Worm (Caenorhabditis elegans) whole organism, midembryonic: Measurements from ENCODE around the gene F58E6.11.

Experiments used
- T22C8.4 ChIP-seq: fragments of 200-800 bp; sonication (Bioruptor generic); IDR thresholded peaks from 2 replicates; pipeline ENCODE4 v1.3.6; 2022; ENCODE audit warnings: missing genetic modification characterization, missing compliant biosample characterization
- cog-1 ChIP-seq: sonication (generic microtip); optimal IDR thresholded peaks from 2 replicates; lab custom pipeline; 2016; ENCODE audit warnings: missing genetic modification characterization, missing compliant biosample characterization
- flt-1 ChIP-seq: fragments of 200-800 bp; sonication (Bioruptor generic); IDR thresholded peaks from 2 replicates; pipeline ENCODE4 v1.3.6; 2022; ENCODE audit warnings: missing genetic modification characterization, missing compliant biosample characterization
- klf-2 ChIP-seq: fragments of 200-800 bp; sonication (Bioruptor generic); conservative IDR thresholded peaks from 2 replicates; pipeline ENCODE4 v1.3.6; 2022; ENCODE audit warnings: missing genetic modification reagents, missing genetic modification characterization, missing compliant biosample characterization
- med-1 ChIP-seq: sonication (generic microtip); optimal IDR thresholded peaks from 2 replicates; lab custom pipeline; 2017; ENCODE audit warnings: missing genetic modification characterization, mild to moderate bottlenecking, missing compliant biosample characterization, antibody characterized with exemption, missing genetic modification reagents; ENCODE audit not compliant: insufficient read depth
- ref-1 ChIP-seq: fragments of 200-800 bp; sonication (Bioruptor generic); conservative IDR thresholded peaks from 2 replicates; pipeline ENCODE4 v1.3.6; 2022; ENCODE audit warnings: missing genetic modification reagents, missing genetic modification characterization, missing compliant biosample characterization
- tab-1 ChIP-seq: fragments of 200-800 bp; sonication (Bioruptor generic); IDR thresholded peaks from 2 replicates; pipeline ENCODE4 v1.3.6; 2022; ENCODE audit warnings: missing genetic modification characterization, missing compliant biosample characterization
- ztf-23 ChIP-seq: fragments of 200-800 bp; sonication (Bioruptor generic); IDR thresholded peaks from 2 replicates; pipeline ENCODE4 v1.3.6; 2022; ENCODE audit warnings: missing genetic modification reagents, missing genetic modification characterization, missing compliant biosample characterization
- ztf-29 ChIP-seq: fragments of 200-800 bp; sonication (Bioruptor generic); IDR thresholded peaks from 2 replicates; pipeline ENCODE4 v1.3.6; 2022; ENCODE audit warnings: missing genetic modification reagents, missing genetic modification characterization, missing compliant biosample characterization

The F58E6.11 gene

DNA sequence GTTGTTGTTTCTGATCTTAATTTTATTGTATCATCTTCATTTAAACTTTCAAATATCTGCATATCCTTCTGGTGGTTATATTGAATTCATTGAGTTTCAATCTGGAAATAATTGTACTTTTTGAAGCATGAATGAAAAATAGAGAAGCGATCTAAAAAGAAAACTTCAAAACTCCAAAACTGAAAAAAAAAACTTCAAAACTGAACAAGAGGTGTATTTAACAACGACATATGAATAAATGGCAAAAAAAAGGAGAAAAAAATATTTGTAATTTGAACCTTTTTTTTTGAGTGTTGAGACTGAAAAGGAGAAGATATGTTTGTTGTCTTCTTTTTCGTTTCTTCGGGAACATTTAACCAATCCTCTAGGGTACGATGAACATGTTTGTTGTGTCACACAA lies at the start of gene F58E6.11:
F58E6.11 (minus strand) TSS at position 101 of the 400 bp plus-strand sequence.
- no peak for TF ChIP-seq med-1 (GFP tag; lab: Kevin White, UChicago)
- no peak for TF ChIP-seq ref-1 (GFP tag; lab: Robert Waterston, UW)
- no peak for TF ChIP-seq ztf-29 (GFP tag; lab: Robert Waterston, UW)
- TF ChIP-seq flt-1 (GFP tag; lab: Robert Waterston, UW): no peak
- TF ChIP-seq ztf-23 (GFP tag; lab: Robert Waterston, UW): no peak
- TF ChIP-seq T22C8.4 (GFP tag; lab: Robert Waterston, UW): no peak
- no peak for TF ChIP-seq klf-2 (GFP tag; lab: Robert Waterston, UW)
- TF ChIP-seq cog-1 (tag; lab: Kevin White, UChicago): no peak
- no peak for TF ChIP-seq tab-1 (GFP tag; lab: Robert Waterston, UW)

- TF ChIP-seq T22C8.4 (GFP tag; lab: Robert Waterston, UW) (no peak), ztf-29 (GFP tag; lab: Robert Waterston, UW) (no peak), klf-2 (GFP tag; lab: Robert Waterston, UW) (no peak), flt-1 (GFP tag; lab: Robert Waterston, UW) (no peak), ref-1 (GFP tag; lab: Robert Waterston, UW) (no peak), cog-1 (tag; lab: Kevin White, UChicago) (no peak), tab-1 (GFP tag; lab: Robert Waterston, UW) (no peak), med-1 (GFP tag; lab: Kevin White, UChicago) (no peak), ztf-23 (GFP tag; lab: Robert Waterston, UW) (no peak)
Observed at ce11 chrV:9805161-9805560, 47.4 kb upstream of the F58E6.11 start, which contains the start of gene sru-37. sru-37 (plus strand) TSS chrV:9805461.

ce11 chrV:9803176-9803575 lies 45.4 kb upstream of the F58E6.11 start, which contains the start of gene sru-39:
sru-39 (plus strand) TSS chrV:9803476.
- TF ChIP-seq cog-1 (tag; lab: Kevin White, UChicago) (no peak), flt-1 (GFP tag; lab: Robert Waterston, UW) (no peak), tab-1 (GFP tag; lab: Robert Waterston, UW) (no peak), ref-1 (GFP tag; lab: Robert Waterston, UW) (no peak), ztf-23 (GFP tag; lab: Robert Waterston, UW) (no peak), T22C8.4 (GFP tag; lab: Robert Waterston, UW) (no peak), klf-2 (GFP tag; lab: Robert Waterston, UW) (no peak), ztf-29 (GFP tag; lab: Robert Waterston, UW) (no peak), med-1 (GFP tag; lab: Kevin White, UChicago) (no peak)

DNA sequence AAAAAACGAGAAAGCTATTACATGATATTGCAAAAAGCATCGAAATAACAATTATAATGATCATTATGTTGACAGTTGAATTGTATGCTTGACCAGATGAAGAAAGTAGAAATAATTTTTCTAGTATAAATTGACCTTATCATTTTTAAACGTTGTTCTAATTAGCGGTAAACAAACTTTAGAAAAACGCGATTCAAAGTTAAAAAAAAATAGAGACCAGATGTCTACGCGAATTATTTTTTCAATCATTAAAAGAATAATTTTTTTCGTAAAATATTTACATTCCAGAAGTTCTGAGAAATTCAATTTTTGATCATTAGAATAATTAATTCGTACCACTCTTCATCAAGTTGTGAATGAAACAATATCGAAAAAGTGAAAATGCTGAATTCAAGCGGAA lies 44.2 kb upstream of the F58E6.11 start, which contains the start of gene F46B6.10:
F46B6.10 (minus strand) TSS at position 101 of the 400 bp plus-strand sequence.
- TF ChIP-seq klf-2 (GFP tag; lab: Robert Waterston, UW) (no peak), ref-1 (GFP tag; lab: Robert Waterston, UW) (no peak), flt-1 (GFP tag; lab: Robert Waterston, UW) (no peak), ztf-29 (GFP tag; lab: Robert Waterston, UW) (no peak), tab-1 (GFP tag; lab: Robert Waterston, UW) (no peak), cog-1 (tag; lab: Kevin White, UChicago) (no peak), ztf-23 (GFP tag; lab: Robert Waterston, UW) (no peak), T22C8.4 (GFP tag; lab: Robert Waterston, UW) (no peak), med-1 (GFP tag; lab: Kevin White, UChicago) (no peak)

- no peak for TF ChIP-seq ztf-23 (GFP tag; lab: Robert Waterston, UW)
- no peak for TF ChIP-seq klf-2 (GFP tag; lab: Robert Waterston, UW)
- no peak for TF ChIP-seq ref-1 (GFP tag; lab: Robert Waterston, UW)
- TF ChIP-seq med-1 (GFP tag; lab: Kevin White, UChicago): no peak
- TF ChIP-seq T22C8.4 (GFP tag; lab: Robert Waterston, UW): no peak
- no peak for TF ChIP-seq tab-1 (GFP tag; lab: Robert Waterston, UW)
- TF ChIP-seq ztf-29 (GFP tag; lab: Robert Waterston, UW): no peak
- TF ChIP-seq flt-1 (GFP tag; lab: Robert Waterston, UW): no peak
- TF ChIP-seq cog-1 (tag; lab: Kevin White, UChicago): no peak
Observed at ce11 chrV:9799076-9799475, 41.3 kb upstream of the F58E6.11 start, which contains the start of gene F46B6.13. F46B6.13 (minus strand) TSS chrV:9799176.

DNA sequence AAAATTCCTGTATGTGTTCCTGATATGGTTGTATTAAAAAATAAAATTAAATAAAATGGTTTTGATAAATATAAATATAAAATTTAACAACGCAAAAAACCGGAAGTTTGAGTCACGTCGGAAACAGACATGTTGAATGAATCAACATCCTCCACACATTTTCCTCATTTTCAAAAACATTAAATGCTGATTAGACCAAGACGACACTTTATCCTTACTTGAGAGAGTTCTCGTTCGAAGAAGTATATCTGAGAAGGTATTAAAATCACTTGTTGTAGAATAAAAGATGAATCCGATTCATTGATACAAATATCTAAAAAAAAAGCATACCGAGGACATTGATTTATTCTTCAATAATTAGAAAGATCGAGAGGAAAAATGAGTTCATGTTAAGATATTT lies 40.4 kb upstream of the F58E6.11 start:
- TF ChIP-seq ref-1 (GFP tag; lab: Robert Waterston, UW) (no peak), ztf-23 (GFP tag; lab: Robert Waterston, UW) (no peak), T22C8.4 (GFP tag; lab: Robert Waterston, UW) (no peak), flt-1 (GFP tag; lab: Robert Waterston, UW) (no peak), klf-2 (GFP tag; lab: Robert Waterston, UW) (no peak), med-1 (GFP tag; lab: Kevin White, UChicago) (no peak), ztf-29 (GFP tag; lab: Robert Waterston, UW) (no peak), cog-1 (tag; lab: Kevin White, UChicago) (no peak), tab-1 (GFP tag; lab: Robert Waterston, UW) (no peak)

ce11 chrV:9796562-9796961 lies 38.8 kb upstream of the F58E6.11 start, which contains the start of gene F46B6.9:
F46B6.9 (plus strand) TSS chrV:9796862.
- TF ChIP-seq ztf-23 (GFP tag; lab: Robert Waterston, UW) (no peak), flt-1 (GFP tag; lab: Robert Waterston, UW) (no peak), T22C8.4 (GFP tag; lab: Robert Waterston, UW) (no peak), med-1 (GFP tag; lab: Kevin White, UChicago) (no peak), ref-1 (GFP tag; lab: Robert Waterston, UW) (no peak), klf-2 (GFP tag; lab: Robert Waterston, UW) (no peak), ztf-29 (GFP tag; lab: Robert Waterston, UW) (no peak), cog-1 (tag; lab: Kevin White, UChicago) (no peak), tab-1 (GFP tag; lab: Robert Waterston, UW) (no peak)

ce11 chrV:9796002-9796401 lies 38.2 kb upstream of the F58E6.11 start:
- TF ChIP-seq cog-1 (tag; lab: Kevin White, UChicago) (no peak), tab-1 (GFP tag; lab: Robert Waterston, UW) (no peak), ztf-29 (GFP tag; lab: Robert Waterston, UW) (no peak), T22C8.4 (GFP tag; lab: Robert Waterston, UW) (no peak), ztf-23 (GFP tag; lab: Robert Waterston, UW) (no peak), ref-1 (GFP tag; lab: Robert Waterston, UW) (no peak), med-1 (GFP tag; lab: Kevin White, UChicago) (no peak), klf-2 (GFP tag; lab: Robert Waterston, UW) (no peak), flt-1 (GFP tag; lab: Robert Waterston, UW) (no peak)
